Worm (Caenorhabditis elegans): Measurements from ENCODE around the gene nspf-1.
A peak's percentile ranks its signal among the peaks of the same experiment; 100 is the strongest.

The nspf-1 gene

DNA sequence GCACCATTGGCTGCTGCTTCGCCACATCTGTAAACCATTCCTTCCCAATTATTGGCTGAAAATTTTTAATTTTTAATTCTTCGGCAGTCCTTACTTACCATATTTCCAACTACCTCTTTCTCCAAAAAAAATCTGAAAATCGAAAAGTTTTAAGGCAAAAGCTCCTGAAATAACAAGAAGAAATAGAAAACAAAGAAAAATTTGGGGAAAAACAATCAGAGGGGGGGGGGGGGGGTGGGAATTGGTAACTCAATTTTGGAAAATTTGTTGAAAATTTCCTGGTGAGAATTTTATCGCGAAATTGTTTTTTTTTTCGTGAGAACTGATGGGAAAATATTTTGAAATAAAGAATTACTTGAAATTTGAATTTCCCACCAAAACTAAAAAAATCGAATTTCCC is 5.1 kb downstream of the nspf-1 start, which contains the start of gene set-11:
Gene set-11 (minus strand): TSS at position 101 of the 400 bp plus-strand sequence.
- TF ChIP-seq F13H6.1 (tag; optimal IDR thresholded peaks at IDR 0.05) (no peak), Y55F3AM.14 (GFP tag; optimal IDR thresholded peaks at IDR 0.05) (no peak), ZK546.5 (tag; optimal IDR thresholded peaks at IDR 0.05) (no peak), unc-55 (GFP tag; optimal IDR thresholded peaks at IDR 0.05) (no peak), mbf-1 (tag; optimal IDR thresholded peaks at IDR 0.05) (no peak), peb-1 (tag; optimal IDR thresholded peaks at IDR 0.05) (no peak), fos-1 (tag; optimal IDR thresholded peaks at IDR 0.05) (no peak), zag-1 (tag; optimal IDR thresholded peaks at IDR 0.05) (no peak), nhr-10 (tag; optimal IDR thresholded peaks at IDR 0.05) (no peak), crh-2 (tag; optimal IDR thresholded peaks at IDR 0.05) (no peak)

DNA sequence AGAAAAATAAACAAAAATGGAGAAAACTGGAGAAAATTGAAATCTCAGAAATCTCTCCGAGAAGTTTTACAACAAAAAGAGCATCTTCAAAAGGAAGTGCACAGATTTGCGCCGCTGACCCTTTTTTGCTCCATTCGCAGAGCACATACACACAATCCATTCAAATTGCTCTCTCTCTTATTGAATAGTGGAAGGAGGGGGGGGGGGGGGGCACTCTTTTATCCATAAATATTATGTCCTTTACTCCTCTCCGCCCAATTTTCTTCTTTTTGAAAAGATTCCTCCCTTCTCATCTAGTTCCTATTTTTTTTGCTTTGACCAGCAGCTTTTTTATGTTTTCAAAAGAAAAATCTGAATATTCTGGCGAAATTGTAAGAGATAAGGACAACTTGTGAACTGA is 7.7 kb downstream of the nspf-1 start:
- no peak for TF ChIP-seq nhr-12 (tag; optimal IDR thresholded peaks at IDR 0.05)
- peak; percentile 22 for TF ChIP-seq F13H6.1 (tag; optimal IDR thresholded peaks at IDR 0.05)
- no peak for TF ChIP-seq nhr-11 (tag; optimal IDR thresholded peaks at IDR 0.05)
- no peak for TF ChIP-seq skn-1 (tag; optimal IDR thresholded peaks at IDR 0.05)
- no peak for TF ChIP-seq ceh-82 (tag; optimal IDR thresholded peaks at IDR 0.05)
- TF ChIP-seq mdl-1 (tag; optimal IDR thresholded peaks at IDR 0.05), result no peak
- TF ChIP-seq sem-4 (tag; optimal IDR thresholded peaks at IDR 0.05), result no peak

DNA sequence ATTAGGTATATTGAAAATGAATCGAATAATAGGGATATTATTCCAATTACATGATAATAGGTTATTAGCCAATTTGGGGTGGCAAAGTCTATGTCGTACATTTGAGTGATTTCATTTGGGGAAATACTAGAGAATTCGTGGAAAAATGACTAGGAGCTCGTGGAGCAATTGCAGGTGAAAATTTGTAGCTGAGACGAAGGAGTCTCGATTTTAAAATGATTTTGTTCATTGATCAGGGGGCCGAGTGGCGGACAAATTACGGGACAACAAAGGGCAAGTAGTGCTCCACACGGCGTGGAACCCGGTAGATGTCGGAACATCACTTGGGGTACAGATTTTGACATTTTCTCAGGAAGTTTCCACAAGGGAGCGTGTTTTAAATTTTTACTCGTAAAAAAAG is 11.0 kb downstream of the nspf-1 start, which contains the start of gene sri-62:
Gene sri-62 (minus strand): TSS at position 101 of the 400 bp plus-strand sequence.
- TF ChIP-seq ztf-4 (tag; optimal IDR thresholded peaks at IDR 0.05), result no peak
- TF ChIP-seq lin-39 (tag; optimal IDR thresholded peaks at IDR 0.05), result no peak
- TF ChIP-seq lsy-2 (tag; optimal IDR thresholded peaks at IDR 0.05), result no peak
- TF ChIP-seq nhr-10 (tag; optimal IDR thresholded peaks at IDR 0.05), result no peak
- TF ChIP-seq lin-13 (GFP tag; optimal IDR thresholded peaks at IDR 0.05), result no peak
- TF ChIP-seq alr-1 (tag; optimal IDR thresholded peaks at IDR 0.05), result no peak
- TF ChIP-seq fos-1 (tag; optimal IDR thresholded peaks at IDR 0.05), result no peak

DNA sequence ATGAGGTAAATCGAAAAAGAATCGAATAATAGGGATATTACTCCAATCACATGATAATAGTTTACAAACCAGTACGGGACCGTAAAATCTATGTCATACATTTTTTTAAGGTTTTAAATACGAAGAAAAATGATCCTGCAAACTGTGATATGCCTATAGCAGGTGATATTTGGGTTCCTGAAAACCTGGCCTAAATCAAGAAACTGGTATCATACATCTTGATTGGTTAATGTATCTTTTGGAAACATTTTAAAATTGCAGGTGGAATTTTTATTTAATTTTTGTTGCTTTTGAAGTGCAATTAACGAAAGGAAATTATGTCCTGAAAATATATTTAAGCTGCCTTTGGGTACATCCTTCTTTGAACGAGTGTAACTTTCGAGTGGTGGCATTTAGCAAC is 12.8 kb downstream of the nspf-1 start, which contains the start of gene sri-61:
Gene sri-61 (minus strand): TSS at position 101 of the 400 bp plus-strand sequence.
- TF ChIP-seq blmp-1 (tag; optimal IDR thresholded peaks at IDR 0.05; ENCODE audit: insufficient read depth) (no peak), nhr-25 (tag; optimal IDR thresholded peaks at IDR 0.05) (no peak), gmeb-1 (tag; optimal IDR thresholded peaks at IDR 0.05) (no peak), lin-13 (GFP tag; optimal IDR thresholded peaks at IDR 0.05) (no peak), nhr-21 (tag; optimal IDR thresholded peaks at IDR 0.05) (no peak), egl-27 (tag; optimal IDR thresholded peaks at IDR 0.05) (no peak), mdl-1 (tag; optimal IDR thresholded peaks at IDR 0.05) (no peak), nhr-23 (tag; optimal IDR thresholded peaks at IDR 0.05) (no peak), ceh-82 (tag; optimal IDR thresholded peaks at IDR 0.05) (no peak), nhr-129 (tag; optimal IDR thresholded peaks at IDR 0.05) (no peak), snpc-4 (tag; optimal IDR thresholded peaks at IDR 0.05) (no peak), lin-11 (tag; optimal IDR thresholded peaks at IDR 0.05) (no peak), F13H6.1 (tag; optimal IDR thresholded peaks at IDR 0.05) (no peak), fos-1 (tag; optimal IDR thresholded peaks at IDR 0.05) (no peak), sma-3 (GFP tag; optimal IDR thresholded peaks at IDR 0.05) (no peak), aly-2 (tag; optimal IDR thresholded peaks at IDR 0.05) (no peak), unc-55 (GFP tag; optimal IDR thresholded peaks at IDR 0.05) (no peak), elt-1 (tag; optimal IDR thresholded peaks at IDR 0.05) (no peak), lsy-2 (tag; optimal IDR thresholded peaks at IDR 0.05) (no peak)

DNA sequence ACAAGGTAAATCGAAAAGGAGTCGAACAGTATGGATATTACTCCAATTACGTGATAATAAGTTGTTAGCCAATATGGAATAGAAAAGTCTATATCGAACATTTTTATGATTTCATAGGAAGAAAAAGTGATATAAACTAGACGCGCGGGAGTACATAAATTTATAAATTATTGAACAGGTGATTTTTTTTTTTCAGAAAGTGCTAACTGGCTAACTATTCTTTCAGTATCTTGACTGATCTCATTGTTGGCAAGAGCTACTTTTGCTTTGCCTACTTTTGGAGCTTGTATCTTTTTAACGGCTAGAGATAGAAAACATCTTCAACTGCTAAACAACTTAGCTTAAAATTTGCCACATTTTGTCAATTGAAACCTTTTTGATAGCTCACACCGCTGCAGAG is 15.3 kb downstream of the nspf-1 start, which contains the start of gene sri-60:
Gene sri-60 (minus strand): TSS at position 101 of the 400 bp plus-strand sequence.
- TF ChIP-seq nhr-11 (tag; optimal IDR thresholded peaks at IDR 0.05) (no peak), nhr-23 (tag; optimal IDR thresholded peaks at IDR 0.05) (no peak), unc-39 (tag; optimal IDR thresholded peaks at IDR 0.05) (no peak), crh-2 (tag; optimal IDR thresholded peaks at IDR 0.05) (no peak), R02D3.7 (tag; optimal IDR thresholded peaks at IDR 0.05) (no peak), nhr-21 (tag; optimal IDR thresholded peaks at IDR 0.05) (no peak), unc-62 (GFP tag; optimal IDR thresholded peaks at IDR 0.05) (no peak), Y55F3AM.14 (GFP tag; optimal IDR thresholded peaks at IDR 0.05) (no peak), fos-1 (tag; optimal IDR thresholded peaks at IDR 0.05) (no peak), mdl-1 (tag; optimal IDR thresholded peaks at IDR 0.05) (no peak), lsy-2 (tag; optimal IDR thresholded peaks at IDR 0.05) (no peak), nhr-129 (tag; optimal IDR thresholded peaks at IDR 0.05) (no peak), ztf-4 (tag; optimal IDR thresholded peaks at IDR 0.05) (no peak), ztf-1 (GFP tag; conservative IDR thresholded peaks at IDR 0.05) (no peak), nhr-10 (tag; optimal IDR thresholded peaks at IDR 0.05) (no peak), F13H6.1 (tag; optimal IDR thresholded peaks at IDR 0.05) (no peak), nhr-12 (tag; optimal IDR thresholded peaks at IDR 0.05) (no peak)

All from whole organism, L2 larva.